Worm (Caenorhabditis elegans): ENCODE measurements around the gene eif-2Bdelta.

Gene eif-2Bdelta

ce11 chrV:9539638-9540037, 26.0 kb downstream of the eif-2Bdelta start, which contains the start of gene C50F4.12:
TSS of gene C50F4.12 (minus strand) at chrV:9539738.
- no peak for TF ChIP-seq pax-1 (tag; optimal IDR thresholded peaks at IDR 0.05)
- TF ChIP-seq hlh-6 (tag; optimal IDR thresholded peaks at IDR 0.05) = no peak
- TF ChIP-seq npax-4 (tag; optimal IDR thresholded peaks at IDR 0.05) = no peak
- no peak for TF ChIP-seq pros-1 (tag; optimal IDR thresholded peaks at IDR 0.05)
- TF ChIP-seq unc-3 (GFP tag; conservative IDR thresholded peaks at IDR 0.05) = no peak
- TF ChIP-seq unc-3 (tag; optimal IDR thresholded peaks at IDR 0.05) = no peak
- TF ChIP-seq elt-4 (tag; optimal IDR thresholded peaks at IDR 0.05) = no peak
- no peak for TF ChIP-seq odd-2 (tag; optimal IDR thresholded peaks at IDR 0.05)
- no peak for TF ChIP-seq pha-2 (tag; optimal IDR thresholded peaks at IDR 0.05)
- TF ChIP-seq ceh-6 (GFP tag; optimal IDR thresholded peaks at IDR 0.05) = no peak
- TF ChIP-seq nhr-232 (tag; optimal IDR thresholded peaks at IDR 0.05) = no peak
- TF ChIP-seq K02D7.2 (tag; optimal IDR thresholded peaks at IDR 0.05) = no peak
- no peak for TF ChIP-seq dve-1 (tag; optimal IDR thresholded peaks at IDR 0.05)
- no peak for TF ChIP-seq C38D4.7 (GFP tag; optimal IDR thresholded peaks at IDR 0.05)
- no peak for TF ChIP-seq hlh-8 (tag; optimal IDR thresholded peaks at IDR 0.05)
- no peak for TF ChIP-seq pag-3 (tag; optimal IDR thresholded peaks at IDR 0.05; ENCODE audit: borderline replicate concordance)
- no peak for TF ChIP-seq dmd-4 (tag; optimal IDR thresholded peaks at IDR 0.05; ENCODE audit: borderline replicate concordance)
- TF ChIP-seq fkh-10 (GFP tag; optimal IDR thresholded peaks at IDR 0.05) = no peak
- TF ChIP-seq nhr-11 (tag; optimal IDR thresholded peaks at IDR 0.05) = no peak
- TF ChIP-seq Y22D7AL.16 (tag; optimal IDR thresholded peaks at IDR 0.05) = no peak
- no peak for TF ChIP-seq madf-2 (tag; optimal IDR thresholded peaks at IDR 0.05)

- TF ChIP-seq npax-4 (tag; optimal IDR thresholded peaks at IDR 0.05) (no peak), pax-1 (tag; optimal IDR thresholded peaks at IDR 0.05) (no peak)
Observed at ce11 chrV:9541506-9541905, 27.9 kb downstream of the eif-2Bdelta start, which contains the start of gene C50F4.16. TSS of gene C50F4.16 (minus strand) at chrV:9541606.

DNA sequence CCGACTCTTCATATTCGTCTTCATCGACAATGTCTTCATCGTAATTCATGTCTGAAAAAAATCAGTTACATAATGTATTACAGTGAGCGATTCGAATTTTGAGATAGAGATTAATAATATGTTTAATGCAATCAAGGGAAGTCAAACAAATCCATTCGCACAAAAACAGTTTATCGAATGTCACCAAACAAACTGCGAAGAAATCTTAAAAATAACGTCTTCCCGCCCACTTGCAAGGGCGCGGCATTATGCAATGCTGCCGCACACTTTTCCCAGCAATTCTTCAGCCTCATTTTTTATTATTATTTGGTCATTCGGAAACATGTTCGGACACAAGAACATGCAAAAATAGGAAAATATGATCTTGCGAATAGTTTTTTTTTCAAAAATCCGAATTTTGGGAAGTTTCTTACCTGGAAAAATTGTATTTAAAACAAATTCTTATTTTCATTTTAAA, 30.6 kb downstream of the eif-2Bdelta start, which contains the start of gene mdf-1:
Gene mdf-1 (minus strand): TSS at position 51 of the 457 bp plus-strand sequence.
- no peak for TF ChIP-seq eyg-1 (tag; optimal IDR thresholded peaks at IDR 0.05)
- no peak for TF ChIP-seq dmd-4 (tag; optimal IDR thresholded peaks at IDR 0.05; ENCODE audit: borderline replicate concordance)
- TF ChIP-seq ceh-22 (tag; optimal IDR thresholded peaks at IDR 0.05) = no peak
- no peak for TF ChIP-seq F13H6.1 (tag; optimal IDR thresholded peaks at IDR 0.05)
- no peak for TF ChIP-seq sox-2 (GFP tag; IDR thresholded peaks at IDR 0.05)
- peak; percentile 16 for TF ChIP-seq K02D7.2 (tag; optimal IDR thresholded peaks at IDR 0.05)
- TF ChIP-seq mec-3 (tag; optimal IDR thresholded peaks at IDR 0.05; ENCODE audit: borderline replicate concordance) = no peak
- TF ChIP-seq ref-2 (tag; optimal IDR thresholded peaks at IDR 0.05) = peak; percentile 7
- TF ChIP-seq ceh-34 (tag; optimal IDR thresholded peaks at IDR 0.05) = peak; percentile 14
- TF ChIP-seq pros-1 (tag; optimal IDR thresholded peaks at IDR 0.05) = no peak
- TF ChIP-seq lim-6 (tag; optimal IDR thresholded peaks at IDR 0.05) = no peak
- no peak for TF ChIP-seq ceh-24 (tag; optimal IDR thresholded peaks at IDR 0.05)
- TF ChIP-seq ztf-16 (tag; optimal IDR thresholded peaks at IDR 0.05) = no peak
- TF ChIP-seq hlh-6 (tag; optimal IDR thresholded peaks at IDR 0.05) = no peak
- TF ChIP-seq gmeb-2 (tag; optimal IDR thresholded peaks at IDR 0.05) = no peak
- TF ChIP-seq ttx-3 (tag; optimal IDR thresholded peaks at IDR 0.05) = no peak
- TF ChIP-seq ahr-1 (tag; optimal IDR thresholded peaks at IDR 0.05) = no peak
- no peak for TF ChIP-seq madf-2 (tag; optimal IDR thresholded peaks at IDR 0.05)
- TF ChIP-seq pha-4 (tag; optimal IDR thresholded peaks at IDR 0.05) = no peak
- no peak for TF ChIP-seq rnt-1 (tag; optimal IDR thresholded peaks at IDR 0.05)
- TF ChIP-seq ceh-30 (tag; optimal IDR thresholded peaks at IDR 0.05) = no peak
- peak; percentile 62 for TF ChIP-seq K09A11.1 (tag; optimal IDR thresholded peaks at IDR 0.05; ENCODE audit: insufficient read depth)
- TF ChIP-seq ceh-18 (tag; optimal IDR thresholded peaks at IDR 0.05) = peak; percentile 31
- TF ChIP-seq pat-9 (tag; optimal IDR thresholded peaks at IDR 0.05) = peak; percentile 31
- TF ChIP-seq ceh-45 (GFP tag; IDR thresholded peaks at IDR 0.05) = no peak
- no peak for TF ChIP-seq sdc-2 (tag; optimal IDR thresholded peaks at IDR 0.05)
- TF ChIP-seq ceh-2 (tag; optimal IDR thresholded peaks at IDR 0.05) = peak; percentile 6
- TF ChIP-seq fkh-6 (tag; optimal IDR thresholded peaks at IDR 0.05) = no peak
- no peak for TF ChIP-seq pqm-1 (tag; optimal IDR thresholded peaks at IDR 0.05)
- no peak for TF ChIP-seq T23F11.4 (GFP tag; optimal IDR thresholded peaks at IDR 0.05)
- TF ChIP-seq pag-3 (tag; optimal IDR thresholded peaks at IDR 0.05; ENCODE audit: borderline replicate concordance) = no peak
- no peak for TF ChIP-seq nhr-232 (tag; optimal IDR thresholded peaks at IDR 0.05)
- no peak for TF ChIP-seq syd-9 (tag; optimal IDR thresholded peaks at IDR 0.05)
- TF ChIP-seq ceh-6 (GFP tag; optimal IDR thresholded peaks at IDR 0.05) = no peak
- TF ChIP-seq fax-1 (tag; optimal IDR thresholded peaks at IDR 0.05) = no peak
- no peak for TF ChIP-seq nhr-11 (tag; optimal IDR thresholded peaks at IDR 0.05)
- TF ChIP-seq dve-1 (tag; optimal IDR thresholded peaks at IDR 0.05) = no peak
- TF ChIP-seq ets-4 (tag; optimal IDR thresholded peaks at IDR 0.05) = no peak

Data from whole organism, late embryonic.